Fruit fly (Drosophila melanogaster): Measurements from ENCODE around the gene CG6664.

CG6664 gene

dm6 chr3L:17010492-17011303 is 5.3 kb downstream of the CG6664 start (continued):
- TF ChIP-seq inv (GFP tag; IDR thresholded peaks at IDR 0.05; ENCODE audit: partially characterized antibody) (no peak), jigr1 (GFP tag; IDR thresholded peaks at IDR 0.05) (no peak), Abd-B (GFP tag; optimal IDR thresholded peaks at IDR 0.05) (no peak), Med (GFP tag) (no peak), lbe (GFP tag; optimal IDR thresholded peaks at IDR 0.05) (no peak), pfk (GFP tag; optimal IDR thresholded peaks at IDR 0.05) (no peak), Ets65A (GFP tag) (peak; percentile 57), CG12769 (tag; optimal IDR thresholded peaks at IDR 0.05) (no peak), HLH4C (GFP tag; IDR thresholded peaks at IDR 0.05; ENCODE audit: partially characterized antibody) (no peak), CG8388 (GFP tag; optimal IDR thresholded peaks at IDR 0.05) (peak; percentile 39), CG6175 (GFP tag; IDR thresholded peaks at IDR 0.05) (no peak), fd102C (GFP tag; optimal IDR thresholded peaks at IDR 0.05) (no peak), Hey (tag; optimal IDR thresholded peaks at IDR 0.05) (no peak), unpg (GFP tag; optimal IDR thresholded peaks at IDR 0.05) (no peak), Hr39 (optimal IDR thresholded peaks at IDR 0.05) (no peak), zfh1 (GFP tag; IDR thresholded peaks at IDR 0.05) (0 out of 3 replicates have a peak, but pooled peaks have one; percentile 36), gsb-n (tag; optimal IDR thresholded peaks at IDR 0.05) (peak; percentile 15), ac (GFP tag; optimal IDR thresholded peaks at IDR 0.05) (no peak), E2f2 (GFP tag; IDR thresholded peaks at IDR 0.05) (no peak), Six4 (GFP tag; optimal IDR thresholded peaks at IDR 0.05) (peak; percentile 3), ato (GFP tag; IDR thresholded peaks at IDR 0.05; ENCODE audit: partially characterized antibody) (0 out of 2 replicates have a peak, but pooled peaks have one; percentile 25), slbo (GFP tag; IDR thresholded peaks at IDR 0.05) (0 out of 2 replicates have a peak, but pooled peaks have one; percentile 32), pan (optimal IDR thresholded peaks at IDR 0.05) (no peak), pan (GFP tag; optimal IDR thresholded peaks at IDR 0.05 in 1 of 2, IDR thresholded peaks at IDR 0.05 in 1 of 2) (no peak), bowl (GFP tag; IDR thresholded peaks at IDR 0.05) (no peak), gem (tag; optimal IDR thresholded peaks at IDR 0.05) (peak; percentile 72), Elba2 (GFP tag; optimal IDR thresholded peaks at IDR 0.05) (peak; percentile 46), bsh (GFP tag; optimal IDR thresholded peaks at IDR 0.05) (peak in 1 of 2 experiments; percentile 34), Side (GFP tag; optimal IDR thresholded peaks at IDR 0.05) (no peak), CG6272 (GFP tag; IDR thresholded peaks at IDR 0.05) (no peak), kah (GFP tag; optimal IDR thresholded peaks at IDR 0.05) (no peak)

- TF ChIP-seq CG13775 (GFP tag; optimal IDR thresholded peaks at IDR 0.05) (no peak), CG6813 (GFP tag; optimal IDR thresholded peaks at IDR 0.05) (peak; percentile 17), CG1024 (GFP tag; IDR thresholded peaks at IDR 0.05) (no peak), nerfin-1 (tag; optimal IDR thresholded peaks at IDR 0.05) (no peak), Adf1 (GFP tag; IDR thresholded peaks at IDR 0.05) (peak; percentile 92), scrt (GFP tag; optimal IDR thresholded peaks at IDR 0.05) (peak; percentile 50), CG15514 (GFP tag; optimal IDR thresholded peaks at IDR 0.05) (peak; percentile 54), run (tag; optimal IDR thresholded peaks at IDR 0.05) (peak; percentile 32), CG17912 (GFP tag; optimal IDR thresholded peaks at IDR 0.05) (no peak), CG16813 (GFP tag; IDR thresholded peaks at IDR 0.05; ENCODE audit: partially characterized antibody) (no peak), otp (GFP tag; IDR thresholded peaks at IDR 0.05) (no peak), slp2 (GFP tag; optimal IDR thresholded peaks at IDR 0.05) (no peak), CG7271 (tag; optimal IDR thresholded peaks at IDR 0.05) (no peak), CG11247 (GFP tag; IDR thresholded peaks at IDR 0.05) (peak; percentile 42; the same call in 1 of the 2 replicates), Camta (GFP tag; optimal IDR thresholded peaks at IDR 0.05) (no peak), grau (tag; optimal IDR thresholded peaks at IDR 0.05) (peak; percentile 49), jumu (GFP tag; optimal IDR thresholded peaks at IDR 0.05) (no peak), p53 (GFP tag; optimal IDR thresholded peaks at IDR 0.05) (no peak)
Measured at dm6 chr3L:17009715-17010491, 6.1 kb downstream of the CG6664 start.
